Worm (Caenorhabditis elegans) whole organism, mixed stage, embryonic: ENCODE data around the gene C31C9.7.

Experiments
- M03D4.4 ChIP-seq: sonication (generic microtip); optimal IDR thresholded peaks from 2 replicates; lab custom pipeline; 2017; ENCODE audit warnings: mild to moderate bottlenecking, missing genetic modification characterization, missing compliant biosample characterization
- bed-3 ChIP-seq: fragments of 200-800 bp; sonication (Bioruptor generic); optimal IDR thresholded peaks from 3 replicates; lab custom pipeline; 2018; ENCODE audit warnings: mild to moderate bottlenecking, missing genetic modification characterization, moderate library complexity, missing compliant biosample characterization
- blmp-1 ChIP-seq: fragments of 150-350 bp; optimal IDR thresholded peaks from 2 replicates; lab custom pipeline; 2014; ENCODE audit warnings: missing biosample characterization, missing genetic modification characterization
- ceh-39 ChIP-seq: fragments of 150-350 bp; optimal IDR thresholded peaks from 2 replicates; lab custom pipeline; 2014; ENCODE audit warnings: missing biosample characterization, missing genetic modification characterization
- ceh-43 ChIP-seq: fragments of 200-800 bp; sonication (Bioruptor generic); optimal IDR thresholded peaks from 2 replicates; lab custom pipeline; 2018; ENCODE audit warnings: mild to moderate bottlenecking, missing genetic modification characterization, moderate library complexity, missing compliant biosample characterization
- ceh-83 ChIP-seq: fragments of 200-800 bp; sonication (Bioruptor generic); optimal IDR thresholded peaks from 2 replicates; lab custom pipeline; 2018; ENCODE audit warnings: mild to moderate bottlenecking, missing genetic modification characterization, missing compliant biosample characterization
- ces-1 ChIP-seq: fragments of 150-350 bp; optimal IDR thresholded peaks from 2 replicates; lab custom pipeline; 2014; ENCODE audit warnings: missing biosample characterization, missing genetic modification reagents, missing genetic modification characterization
- cnd-1 ChIP-seq: fragments of 200-800 bp; sonication (Bioruptor generic); optimal IDR thresholded peaks from 2 replicates; lab custom pipeline; 2018; ENCODE audit warnings: mild to moderate bottlenecking, missing genetic modification characterization, missing compliant biosample characterization
- elt-1 ChIP-seq: sonication (generic microtip); optimal IDR thresholded peaks from 2 replicates; lab custom pipeline; 2017; ENCODE audit warnings: missing genetic modification characterization, mild to moderate bottlenecking, missing compliant biosample characterization, antibody characterized with exemption, moderate library complexity, borderline replicate concordance; ENCODE audit not compliant: insufficient read depth
- elt-3 ChIP-seq: fragments of 150-350 bp; optimal IDR thresholded peaks from 2 replicates; lab custom pipeline; 2014; ENCODE audit warnings: missing biosample characterization, missing genetic modification characterization
- flh-1 ChIP-seq: fragments of 200-800 bp; sonication (Bioruptor generic); optimal IDR thresholded peaks from 2 replicates; lab custom pipeline; 2018; ENCODE audit warnings: mild to moderate bottlenecking, missing genetic modification characterization, moderate library complexity, missing compliant biosample characterization
- ham-2 ChIP-seq: fragments of 200-800 bp; sonication (Bioruptor generic); optimal IDR thresholded peaks from 2 replicates; lab custom pipeline; 2018; ENCODE audit warnings: mild to moderate bottlenecking, missing genetic modification characterization, missing compliant biosample characterization
- hlh-1 ChIP-seq: fragments of 150-350 bp; optimal IDR thresholded peaks from 2 replicates; lab custom pipeline; 2014; ENCODE audit warnings: missing biosample characterization, missing genetic modification reagents, missing genetic modification characterization
- lin-13 ChIP-seq: fragments of 150-350 bp; optimal IDR thresholded peaks from 2 replicates; lab custom pipeline; 2014; ENCODE audit warnings: missing biosample characterization, missing genetic modification characterization
- lin-32 ChIP-seq: fragments of 200-800 bp; sonication (Bioruptor generic); optimal IDR thresholded peaks from 2 replicates; lab custom pipeline; 2018; ENCODE audit warnings: mild to moderate bottlenecking, missing genetic modification characterization, missing compliant biosample characterization
- lsy-2 ChIP-seq: fragments of 150-350 bp; optimal IDR thresholded peaks from 2 replicates; lab custom pipeline; 2014; ENCODE audit warnings: missing biosample characterization, missing genetic modification characterization
- mab-5 ChIP-seq: fragments of 150-350 bp; optimal IDR thresholded peaks from 2 replicates; lab custom pipeline; 2014; ENCODE audit warnings: missing biosample characterization, missing genetic modification characterization
- mep-1 ChIP-seq: fragments of 150-350 bp; optimal IDR thresholded peaks from 2 replicates; lab custom pipeline; 2017; ENCODE audit warnings: missing biosample characterization, missing genetic modification reagents, missing genetic modification characterization, inconsistent platforms
- mls-2 ChIP-seq: sonication (generic microtip); optimal IDR thresholded peaks from 2 replicates; lab custom pipeline; 2016; ENCODE audit warnings: mild to moderate bottlenecking, missing genetic modification characterization, moderate library complexity, missing compliant biosample characterization
- nhr-12 ChIP-seq: fragments of 150-350 bp; optimal IDR thresholded peaks from 2 replicates; lab custom pipeline; 2014; ENCODE audit warnings: missing biosample characterization, missing genetic modification characterization
- nhr-2 ChIP-seq: fragments of 150-350 bp; optimal IDR thresholded peaks from 2 replicates; lab custom pipeline; 2014; ENCODE audit warnings: missing biosample characterization, missing genetic modification characterization
- nhr-237 ChIP-seq: fragments of 150-350 bp; optimal IDR thresholded peaks from 2 replicates; lab custom pipeline; 2014; ENCODE audit warnings: missing biosample characterization, missing genetic modification characterization
- nhr-28 ChIP-seq: fragments of 150-350 bp; optimal IDR thresholded peaks from 2 replicates; lab custom pipeline; 2014; ENCODE audit warnings: missing biosample characterization, missing genetic modification characterization
- nhr-76 ChIP-seq: sonication (generic microtip); optimal IDR thresholded peaks from 2 replicates; lab custom pipeline; 2017; ENCODE audit warnings: missing biosample characterization, missing genetic modification characterization
- pha-4 ChIP-seq: fragments of 150-350 bp; optimal IDR thresholded peaks from 2 replicates; lab custom pipeline; 2018; ENCODE audit warnings: missing biosample characterization, missing genetic modification reagents, missing genetic modification characterization
- snpc-4 ChIP-seq: fragments of 150-350 bp; optimal IDR thresholded peaks from 2 replicates; lab custom pipeline; 2014; ENCODE audit warnings: missing biosample characterization, missing genetic modification characterization
- sptf-1 ChIP-seq: sonication (generic microtip); optimal IDR thresholded peaks from 2 replicates; lab custom pipeline; 2017; ENCODE audit warnings: mild to moderate bottlenecking, missing genetic modification characterization, moderate library complexity, missing compliant biosample characterization
- tbx-8 ChIP-seq: fragments of 200-800 bp; sonication (Bioruptor generic); optimal IDR thresholded peaks from 2 replicates; lab custom pipeline; 2018; ENCODE audit warnings: mild to moderate bottlenecking, missing genetic modification characterization, moderate library complexity, missing compliant biosample characterization
- unc-120 ChIP-seq: sonication (generic microtip); optimal IDR thresholded peaks from 2 replicates; lab custom pipeline; 2017; ENCODE audit warnings: missing genetic modification characterization, missing compliant biosample characterization; ENCODE audit not compliant: poor library complexity, severe bottlenecking
- unc-39 ChIP-seq: fragments of 150-350 bp; optimal IDR thresholded peaks from 2 replicates; lab custom pipeline; 2014; ENCODE audit warnings: missing biosample characterization, missing genetic modification characterization
- unc-62 ChIP-seq: fragments of 150-350 bp; optimal IDR thresholded peaks from 2 replicates; lab custom pipeline; 2014; ENCODE audit warnings: missing biosample characterization, missing genetic modification reagents, missing genetic modification characterization
- zip-8 ChIP-seq: fragments of 150-350 bp; optimal IDR thresholded peaks from 2 replicates; lab custom pipeline; 2014; ENCODE audit warnings: missing biosample characterization, missing genetic modification characterization
- ztf-11 ChIP-seq: fragments of 150-350 bp; optimal IDR thresholded peaks from 2 replicates; lab custom pipeline; 2014; ENCODE audit warnings: missing biosample characterization, missing genetic modification characterization

Gene C31C9.7

DNA sequence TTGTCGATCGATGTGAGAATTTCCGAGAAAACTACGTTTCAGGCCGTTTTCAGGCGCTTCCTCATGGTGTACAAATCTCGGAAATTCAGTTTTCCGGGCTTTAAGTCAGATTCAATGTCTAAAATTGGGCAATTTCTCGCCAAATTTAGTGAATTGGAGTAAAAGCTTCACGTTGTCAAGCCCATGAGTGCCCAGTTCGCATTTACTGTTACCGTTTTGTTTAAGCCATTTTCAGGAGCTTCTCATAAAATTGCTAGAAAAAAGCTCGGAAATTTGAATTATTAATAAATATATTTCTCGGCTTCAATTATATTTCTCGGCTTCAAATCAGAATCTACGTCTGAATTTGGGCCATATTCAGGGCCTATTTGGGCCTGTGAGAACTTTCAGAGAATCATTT is 9.0 kb downstream of the C31C9.7 start:
- TF ChIP-seq blmp-1 (tag; lab: Kevin White, UChicago) = no peak
- no peak for TF ChIP-seq ztf-11 (tag; lab: Kevin White, UChicago)
- TF ChIP-seq ceh-43 (GFP tag; lab: Kevin White, UChicago) = no peak
- TF ChIP-seq hlh-1 (tag; lab: Kevin White, UChicago) = no peak
- no peak for TF ChIP-seq elt-3 (tag; lab: Kevin White, UChicago)
- no peak for TF ChIP-seq sptf-1 (tag; lab: Kevin White, UChicago)
- no peak for TF ChIP-seq nhr-237 (tag; lab: Kevin White, UChicago)
- no peak for TF ChIP-seq M03D4.4
- TF ChIP-seq nhr-12 (tag; lab: Kevin White, UChicago) = no peak
- TF ChIP-seq unc-39 (tag; lab: Kevin White, UChicago) = no peak
- no peak for TF ChIP-seq nhr-76
- TF ChIP-seq pha-4 = no peak
- TF ChIP-seq ham-2 (GFP tag; lab: Kevin White, UChicago) = no peak
- no peak for TF ChIP-seq flh-1 (GFP tag; lab: Kevin White, UChicago)
- no peak for TF ChIP-seq elt-1
- TF ChIP-seq unc-62 (GFP tag; lab: Kevin White, UChicago) = no peak
- TF ChIP-seq lin-13 (tag; lab: Kevin White, UChicago) = no peak
- TF ChIP-seq mep-1 (tag; lab: Kevin White, UChicago) = no peak
- TF ChIP-seq mab-5 (tag; lab: Kevin White, UChicago) = no peak
- TF ChIP-seq unc-120 = no peak

DNA sequence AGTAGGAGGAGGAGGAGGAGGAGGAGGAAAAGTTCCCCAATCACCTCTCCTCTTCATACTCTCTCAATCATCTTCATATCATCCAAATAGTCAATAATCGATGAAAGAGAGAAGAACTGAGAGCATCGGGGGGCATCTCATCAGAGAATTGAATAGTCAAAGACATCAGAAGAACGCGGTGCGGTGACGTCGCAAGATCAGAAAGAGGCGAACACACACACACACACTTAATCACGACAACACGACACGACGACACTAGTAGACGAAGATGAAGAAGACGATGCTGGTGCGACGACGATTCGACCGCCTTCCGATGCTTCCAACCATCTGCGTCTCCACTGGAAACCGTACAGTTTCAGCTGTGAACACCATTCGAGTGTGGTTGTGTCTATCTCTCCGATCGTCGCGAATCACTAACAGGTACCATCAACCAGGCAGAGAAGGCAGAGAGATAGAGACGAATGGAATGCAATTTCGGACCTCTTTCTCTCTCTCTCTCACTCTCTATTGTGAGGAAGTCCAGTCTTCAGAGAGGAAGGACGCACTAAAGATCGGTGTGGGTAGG is 9.7 kb downstream of the C31C9.7 start:
- no peak for TF ChIP-seq elt-1
- TF ChIP-seq unc-120 = no peak
- TF ChIP-seq unc-62 (GFP tag; lab: Kevin White, UChicago) = no peak
- no peak for TF ChIP-seq nhr-12 (tag; lab: Kevin White, UChicago)
- TF ChIP-seq bed-3 (GFP tag; lab: Kevin White, UChicago) = no peak
- TF ChIP-seq unc-39 (tag; lab: Kevin White, UChicago) = no peak
- TF ChIP-seq nhr-2 (tag; lab: Kevin White, UChicago) = no peak
- no peak for TF ChIP-seq tbx-8 (GFP tag; lab: Kevin White, UChicago)
- TF ChIP-seq blmp-1 (tag; lab: Kevin White, UChicago) = no peak
- no peak for TF ChIP-seq zip-8 (tag; lab: Kevin White, UChicago)
- no peak for TF ChIP-seq ces-1 (GFP tag; lab: Kevin White, UChicago)

DNA sequence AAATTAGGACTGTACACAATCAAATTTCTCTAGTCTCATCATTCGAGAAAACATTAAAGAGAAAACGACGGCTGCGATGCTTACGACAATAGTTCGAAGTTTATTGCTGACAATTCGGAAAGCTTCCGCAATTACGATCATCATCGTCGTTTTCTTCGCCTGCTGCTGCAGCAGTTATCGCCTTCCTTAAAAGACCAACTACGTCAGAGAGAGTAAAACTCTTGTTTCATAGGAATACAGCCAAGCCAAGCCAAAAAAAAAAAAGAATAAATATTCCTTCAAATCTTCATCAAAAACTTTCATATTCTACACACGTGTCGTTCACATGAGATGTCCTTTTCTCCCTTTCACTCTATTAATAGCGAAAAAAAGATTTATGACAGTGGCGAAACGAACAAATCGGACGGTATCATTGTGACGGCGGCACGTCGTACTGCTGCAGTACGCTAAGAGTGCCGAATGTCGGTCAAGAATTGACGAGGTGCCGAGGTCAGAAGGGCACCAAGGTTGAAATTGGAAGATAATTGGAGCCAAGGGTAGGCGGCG is 10.9 kb downstream of the C31C9.7 start:
- TF ChIP-seq blmp-1 (tag; lab: Kevin White, UChicago) (peak; percentile 38), tbx-8 (GFP tag; lab: Kevin White, UChicago) (no peak)

DNA sequence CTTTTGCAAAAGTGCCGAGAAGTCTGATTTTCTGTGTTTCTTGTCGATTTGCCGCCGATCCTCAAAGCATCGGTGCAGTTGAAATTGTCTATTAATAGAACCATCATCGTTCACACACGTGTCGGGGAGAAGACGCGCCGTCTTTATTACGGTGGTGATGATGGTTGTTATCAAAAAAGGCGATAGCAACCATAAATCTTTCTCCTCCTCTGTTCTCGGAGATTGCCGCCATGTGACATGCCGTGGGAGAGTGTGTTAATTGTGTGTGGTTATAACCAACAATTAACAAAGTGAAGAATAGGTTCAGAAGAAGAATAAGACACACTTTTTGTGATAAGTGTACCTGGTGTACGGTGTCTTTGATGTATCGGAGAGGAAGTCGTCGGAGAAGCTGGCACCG is 12.2 kb downstream of the C31C9.7 start:
- TF ChIP-seq mab-5 (tag; lab: Kevin White, UChicago) = no peak
- no peak for TF ChIP-seq mls-2
- no peak for TF ChIP-seq sptf-1 (tag; lab: Kevin White, UChicago)
- no peak for TF ChIP-seq lsy-2
- no peak for TF ChIP-seq ceh-83 (GFP tag; lab: Kevin White, UChicago)
- TF ChIP-seq lin-32 (GFP tag; lab: Kevin White, UChicago) = no peak
- TF ChIP-seq ceh-39 (tag; lab: Kevin White, UChicago) = no peak
- no peak for TF ChIP-seq nhr-28
- TF ChIP-seq cnd-1 = no peak
- no peak for TF ChIP-seq snpc-4 (tag; lab: Kevin White, UChicago)
- no peak for TF ChIP-seq ztf-11 (tag; lab: Kevin White, UChicago)
- no peak for TF ChIP-seq M03D4.4
- no peak for TF ChIP-seq zip-8 (tag; lab: Kevin White, UChicago)
- TF ChIP-seq, all 35 proteins: peak for 0

DNA sequence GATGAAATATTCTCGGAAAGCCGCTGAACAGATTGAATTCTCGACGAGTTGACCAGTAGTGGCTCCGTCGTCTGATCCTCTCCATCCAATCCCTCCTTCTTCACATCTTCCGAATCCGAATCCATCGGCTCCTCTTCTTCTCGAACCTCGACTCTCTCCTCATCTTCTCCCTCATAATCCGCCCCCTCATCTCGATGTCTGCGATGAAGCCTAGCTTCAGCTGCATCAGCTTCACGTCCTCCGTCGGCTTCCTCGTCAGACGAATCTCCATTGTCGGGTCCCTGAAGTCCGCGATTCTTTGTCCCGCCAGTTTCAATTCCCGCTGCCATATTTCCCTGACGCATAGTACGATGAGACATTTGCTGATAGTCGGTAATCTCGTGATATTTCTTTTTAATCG is 16.7 kb downstream of the C31C9.7 start:
- no peak for TF ChIP-seq nhr-28
- TF ChIP-seq nhr-12 (tag; lab: Kevin White, UChicago) = no peak
- no peak for TF ChIP-seq cnd-1
- no peak for TF ChIP-seq hlh-1 (tag; lab: Kevin White, UChicago)
- TF ChIP-seq nhr-76 = no peak
